Worm (Caenorhabditis elegans) whole organism, L3 larva: ENCODE data around the gene nspe-1.

Experiments used
- ZK546.5 ChIP-seq: sonication (generic microtip); optimal IDR thresholded peaks from 2 replicates; lab custom pipeline; 2017; ENCODE audit warnings: missing biosample characterization, missing genetic modification characterization
- fos-1 ChIP-seq: fragments of 150-350 bp; optimal IDR thresholded peaks from 2 replicates; lab custom pipeline; 2014; ENCODE audit warnings: missing biosample characterization, missing genetic modification characterization
- nhr-12 ChIP-seq: fragments of 150-350 bp; optimal IDR thresholded peaks from 2 replicates; lab custom pipeline; 2014; ENCODE audit warnings: missing biosample characterization, missing genetic modification characterization
- nhr-237 ChIP-seq: fragments of 150-350 bp; optimal IDR thresholded peaks from 2 replicates; lab custom pipeline; 2014; ENCODE audit warnings: missing biosample characterization, missing genetic modification characterization
- snpc-4 ChIP-seq: fragments of 150-350 bp; optimal IDR thresholded peaks from 2 replicates; lab custom pipeline; 2014; ENCODE audit warnings: missing biosample characterization, missing genetic modification characterization
- ztf-4 ChIP-seq: fragments of 150-350 bp; optimal IDR thresholded peaks from 2 replicates; lab custom pipeline; 2014; ENCODE audit warnings: missing biosample characterization, missing genetic modification characterization

DNA sequence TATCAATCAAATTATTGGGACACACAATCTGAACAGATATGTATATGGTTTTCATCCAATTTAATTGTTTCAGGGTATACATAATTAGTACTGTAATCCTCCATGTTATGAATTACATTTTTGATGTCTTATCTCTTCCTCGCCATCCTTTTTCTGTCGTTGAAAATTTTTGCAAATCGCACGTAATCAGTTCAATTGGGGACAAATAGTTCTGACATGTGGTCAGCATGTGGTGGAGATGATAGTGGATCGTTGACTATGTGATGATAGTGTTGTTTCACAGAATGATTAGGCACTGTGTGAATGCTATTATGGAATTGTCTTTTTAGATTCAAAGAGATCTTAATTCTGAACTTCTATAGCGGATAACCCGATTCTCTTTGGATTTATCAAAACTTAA is 5.3 kb downstream of the nspe-1 start:
- no peak for TF ChIP-seq nhr-12 (tag; lab: Kevin White, UChicago)
- no peak for TF ChIP-seq ztf-4
- no peak for TF ChIP-seq ZK546.5
- no peak for TF ChIP-seq nhr-237
- TF ChIP-seq fos-1 (tag; lab: Kevin White, UChicago): no peak
- TF ChIP-seq snpc-4 (tag; lab: Kevin White, UChicago): no peak
